Worm (Caenorhabditis elegans) whole organism, L1 larva: ENCODE data around the gene hap-1.
A peak's percentile ranks its signal among the peaks of the same experiment; 100 is the strongest.

Experiments
- aha-1 ChIP-seq: fragments of 150-350 bp; optimal IDR thresholded peaks from 2 replicates; lab custom pipeline; 2014; ENCODE audit warnings: missing biosample characterization, missing genetic modification characterization
- alr-1 ChIP-seq: fragments of 200-800 bp; sonication (Bioruptor generic); optimal IDR thresholded peaks from 2 replicates; lab custom pipeline; 2018; ENCODE audit warnings: borderline replicate concordance, mild to moderate bottlenecking, missing genetic modification characterization, missing compliant biosample characterization
- ama-1 ChIP-seq: fragments of 150-350 bp; optimal IDR thresholded peaks from 2 replicates; lab custom pipeline; 2014
- blmp-1 ChIP-seq: fragments of 150-350 bp; optimal IDR thresholded peaks from 2 replicates; lab custom pipeline; 2014; ENCODE audit warnings: missing biosample characterization, missing genetic modification characterization
- ceh-63 ChIP-seq: fragments of 200-800 bp; sonication (Bioruptor generic); optimal IDR thresholded peaks from 2 replicates; lab custom pipeline; 2018; ENCODE audit warnings: mild to moderate bottlenecking, missing genetic modification characterization, missing compliant biosample characterization
- ceh-8 ChIP-seq: fragments of 200-800 bp; sonication (Bioruptor generic); optimal IDR thresholded peaks from 2 replicates; lab custom pipeline; 2018; ENCODE audit warnings: mild to moderate bottlenecking, missing genetic modification characterization, moderate library complexity, missing compliant biosample characterization
- ceh-82 ChIP-seq, 3 experiments: fragments of 150-350 bp in 1 of 3; sonication (generic microtip) in 2 of 3; optimal IDR thresholded peaks; 2 replicates each; lab custom pipeline; 2014 to 2017; ENCODE audit warnings: missing biosample characterization in 3 of 3, missing genetic modification characterization in 3 of 3
- ceh-88 ChIP-seq: fragments of 200-800 bp; sonication (Bioruptor generic); IDR thresholded peaks from 2 replicates; pipeline ENCODE4 v1.3.6; 2022; ENCODE audit warnings: missing genetic modification characterization, missing compliant biosample characterization
- ceh-90 ChIP-seq: sonication (generic microtip); optimal IDR thresholded peaks from 2 replicates; lab custom pipeline; 2016; ENCODE audit warnings: missing genetic modification characterization, missing compliant biosample characterization
- dsc-1 ChIP-seq: sonication (generic microtip); optimal IDR thresholded peaks from 2 replicates; lab custom pipeline; 2016; ENCODE audit warnings: mild to moderate bottlenecking, missing genetic modification characterization, missing compliant biosample characterization
- efl-1 ChIP-seq, 4 experiments: fragments of 150-350 bp; optimal IDR thresholded peaks in 3 of 4; peaks in 1 of 4; 1 replicate in 1 of 4; 2 replicates in 3 of 4; lab custom pipeline; 2014; ENCODE audit warnings: missing biosample characterization in 2 of 4, missing genetic modification characterization in 2 of 4, missing genetic modification reagents in 2 of 4
- efl-3 ChIP-seq: fragments of 200-800 bp; sonication (Bioruptor generic); optimal IDR thresholded peaks from 2 replicates; lab custom pipeline; 2018; ENCODE audit warnings: mild to moderate bottlenecking, missing genetic modification characterization, missing compliant biosample characterization
- fkh-10 ChIP-seq: sonication (generic microtip); optimal IDR thresholded peaks from 2 replicates; lab custom pipeline; 2017; ENCODE audit warnings: missing biosample characterization, missing genetic modification reagents, missing genetic modification characterization
- fkh-4 ChIP-seq: sonication (generic microtip); optimal IDR thresholded peaks from 2 replicates; lab custom pipeline; 2016; ENCODE audit warnings: missing compliant biosample characterization, missing genetic modification characterization, borderline replicate concordance
- fkh-8 ChIP-seq: sonication (generic microtip); optimal IDR thresholded peaks from 2 replicates; lab custom pipeline; 2016; ENCODE audit warnings: mild to moderate bottlenecking, missing genetic modification characterization, missing compliant biosample characterization
- grh-1 ChIP-seq: fragments of 200-800 bp; sonication (Bioruptor generic); IDR thresholded peaks from 2 replicates; pipeline ENCODE4 v1.3.6; 2022; ENCODE audit warnings: missing genetic modification reagents, missing genetic modification characterization, missing compliant biosample characterization
- hlh-4 ChIP-seq: sonication (generic microtip); optimal IDR thresholded peaks from 2 replicates; lab custom pipeline; 2016; ENCODE audit warnings: mild to moderate bottlenecking, missing genetic modification characterization, missing compliant biosample characterization
- hpl-2 ChIP-seq: fragments of 150-350 bp; optimal IDR thresholded peaks from 2 replicates; lab custom pipeline; 2014; ENCODE audit warnings: missing biosample characterization, missing genetic modification reagents, missing genetic modification characterization
- irx-1 ChIP-seq: sonication (generic microtip); optimal IDR thresholded peaks from 2 replicates; lab custom pipeline; 2016; ENCODE audit warnings: missing genetic modification characterization, missing compliant biosample characterization
- lin-15B ChIP-seq: fragments of 150-350 bp; sonication (generic microtip); optimal IDR thresholded peaks from 3 replicates; lab custom pipeline; 2014; ENCODE audit warnings: missing biosample characterization, missing genetic modification characterization
- lsy-2 ChIP-seq, 2 experiments: fragments of 150-350 bp; optimal IDR thresholded peaks; 2 replicates each; lab custom pipeline; 2014; ENCODE audit warnings: missing biosample characterization in 2 of 2, missing genetic modification characterization in 2 of 2
- mab-9 ChIP-seq: fragments of 200-800 bp; sonication (Bioruptor generic); IDR thresholded peaks from 2 replicates; pipeline ENCODE4 v1.3.6; 2022; ENCODE audit warnings: missing genetic modification reagents, missing genetic modification characterization, missing compliant biosample characterization
- mdl-1 ChIP-seq, 2 experiments: fragments of 150-350 bp; optimal IDR thresholded peaks; 2 replicates each; lab custom pipeline; 2014 to 2017; ENCODE audit warnings: missing biosample characterization in 2 of 2, missing genetic modification characterization in 2 of 2, inconsistent platforms in 1 of 2
- nhr-11 ChIP-seq: fragments of 150-350 bp; optimal IDR thresholded peaks from 2 replicates; lab custom pipeline; 2014; ENCODE audit warnings: missing biosample characterization, missing genetic modification characterization
- nhr-12 ChIP-seq: sonication (generic microtip); optimal IDR thresholded peaks from 2 replicates; lab custom pipeline; 2017; ENCODE audit warnings: missing biosample characterization, missing genetic modification characterization
- nhr-20 ChIP-seq: sonication (generic microtip); optimal IDR thresholded peaks from 2 replicates; lab custom pipeline; 2016; ENCODE audit warnings: mild to moderate bottlenecking, missing genetic modification characterization, missing compliant biosample characterization
- nhr-237 ChIP-seq: fragments of 150-350 bp; optimal IDR thresholded peaks from 2 replicates; lab custom pipeline; 2014; ENCODE audit warnings: missing biosample characterization, missing genetic modification characterization
- nhr-28 ChIP-seq: fragments of 150-350 bp; optimal IDR thresholded peaks from 2 replicates; lab custom pipeline; 2014; ENCODE audit warnings: missing biosample characterization, missing genetic modification characterization
- nhr-47 ChIP-seq: sonication (generic microtip); optimal IDR thresholded peaks from 2 replicates; lab custom pipeline; 2016; ENCODE audit warnings: mild to moderate bottlenecking, missing genetic modification characterization, moderate library complexity, missing compliant biosample characterization
- nhr-71 ChIP-seq: sonication (generic microtip); optimal IDR thresholded peaks from 2 replicates; lab custom pipeline; 2016; ENCODE audit warnings: mild to moderate bottlenecking, missing genetic modification characterization, moderate library complexity, missing compliant biosample characterization
- nhr-76 ChIP-seq: sonication (generic microtip); optimal IDR thresholded peaks from 2 replicates; lab custom pipeline; 2017; ENCODE audit warnings: missing biosample characterization, missing genetic modification characterization
- nhr-77 ChIP-seq: fragments of 150-350 bp; optimal IDR thresholded peaks from 2 replicates; lab custom pipeline; 2014; ENCODE audit warnings: missing biosample characterization, missing genetic modification characterization
- nhr-84 ChIP-seq: sonication (generic microtip); optimal IDR thresholded peaks from 2 replicates; lab custom pipeline; 2017; ENCODE audit warnings: missing biosample characterization, missing genetic modification characterization
- pag-3 ChIP-seq: sonication (generic microtip); optimal IDR thresholded peaks from 2 replicates; lab custom pipeline; 2017; ENCODE audit warnings: missing genetic modification characterization, mild to moderate bottlenecking, missing compliant biosample characterization, antibody characterized with exemption, borderline replicate concordance; ENCODE audit not compliant: insufficient read depth
- pqm-1 ChIP-seq: sonication (generic microtip); optimal IDR thresholded peaks from 3 replicates; lab custom pipeline; 2017; ENCODE audit warnings: missing biosample characterization, missing genetic modification characterization
- rnt-1 ChIP-seq: sonication (generic microtip); optimal IDR thresholded peaks from 2 replicates; lab custom pipeline; 2016; ENCODE audit warnings: mild to moderate bottlenecking, missing genetic modification characterization, moderate library complexity, missing compliant biosample characterization
- sox-4 ChIP-seq: sonication (generic microtip); optimal IDR thresholded peaks from 2 replicates; lab custom pipeline; 2016; ENCODE audit warnings: missing genetic modification characterization, missing compliant biosample characterization
- sup-37 ChIP-seq: fragments of 200-800 bp; sonication (Bioruptor generic); optimal IDR thresholded peaks from 2 replicates; lab custom pipeline; 2018; ENCODE audit warnings: mild to moderate bottlenecking, missing genetic modification characterization, missing compliant biosample characterization
- swsn-7 ChIP-seq: sonication (generic microtip); optimal IDR thresholded peaks from 2 replicates; lab custom pipeline; 2016; ENCODE audit warnings: missing genetic modification characterization, missing compliant biosample characterization
- tbx-2 ChIP-seq: sonication (generic microtip); optimal IDR thresholded peaks from 2 replicates; lab custom pipeline; 2016; ENCODE audit warnings: missing genetic modification characterization, missing compliant biosample characterization
- tlp-1 ChIP-seq: fragments of 150-350 bp; optimal IDR thresholded peaks from 2 replicates; lab custom pipeline; 2014; ENCODE audit warnings: missing biosample characterization, missing genetic modification characterization
- unc-30 ChIP-seq: sonication (generic microtip); optimal IDR thresholded peaks from 2 replicates; lab custom pipeline; 2017; ENCODE audit warnings: missing biosample characterization, missing genetic modification characterization
- unc-86 ChIP-seq: sonication (generic microtip); optimal IDR thresholded peaks from 2 replicates; lab custom pipeline; 2016; ENCODE audit warnings: missing genetic modification characterization, missing compliant biosample characterization
- vab-15 ChIP-seq: sonication (generic microtip); optimal IDR thresholded peaks from 2 replicates; lab custom pipeline; 2017; ENCODE audit warnings: missing genotype, mild to moderate bottlenecking, missing genetic modification characterization, missing compliant biosample characterization
- xbp-1 ChIP-seq: sonication (generic microtip); optimal IDR thresholded peaks from 2 replicates; lab custom pipeline; 2016; ENCODE audit warnings: missing genetic modification characterization, missing compliant biosample characterization
- ztf-11 ChIP-seq, 2 experiments: sonication (generic microtip); optimal IDR thresholded peaks; 2 replicates each; lab custom pipeline; 2016 to 2017; ENCODE audit warnings: missing genetic modification characterization in 2 of 2, missing biosample characterization in 1 of 2, missing compliant biosample characterization in 1 of 2
- ztf-4 ChIP-seq: fragments of 150-350 bp; optimal IDR thresholded peaks from 2 replicates; lab custom pipeline; 2014; ENCODE audit warnings: missing biosample characterization, missing genetic modification characterization

The hap-1 gene

ce11 chrIII:5274715-5275355 lies 11.1 kb downstream of the hap-1 start, which contains the start of the genes daf-41 and toc-1 (continued):
- TF ChIP-seq tlp-1 (tag; lab: Kevin White, UChicago) (no peak), efl-3 (no peak), nhr-11 (tag; lab: Kevin White, UChicago) (no peak), pqm-1 (tag; lab: Kevin White, UChicago) (no peak), nhr-12 (tag; lab: Kevin White, UChicago) (no peak), nhr-20 (tag; lab: Kevin White, UChicago) (peak; percentile 31), unc-86 (tag; lab: Kevin White, UChicago) (no peak), ztf-11 (tag; optimal IDR thresholded peaks at IDR 0.05; lab: Kevin White, UChicago) (no peak), xbp-1 (peak; percentile 40), vab-15 (tag; lab: Kevin White, UChicago) (no peak), ceh-8 (GFP tag; lab: Kevin White, UChicago) (peak; percentile 16), nhr-84 (tag; lab: Kevin White, UChicago) (no peak), ztf-4 (tag; lab: Kevin White, UChicago) (no peak), mdl-1 (tag; optimal IDR thresholded peaks at IDR 0.05; lab: Kevin White, UChicago) (peak in 1 of 2 experiments; percentile 24), nhr-237 (tag; lab: Kevin White, UChicago) (no peak), blmp-1 (tag; lab: Kevin White, UChicago) (peak; percentile 72), lsy-2 (tag; optimal IDR thresholded peaks at IDR 0.05; lab: Kevin White, UChicago) (peak; percentile 69 to 73), nhr-77 (no peak), irx-1 (tag; lab: Kevin White, UChicago) (no peak), nhr-28 (tag; lab: Kevin White, UChicago) (no peak), pag-3 (tag; lab: Kevin White, UChicago) (no peak), ceh-82 (tag; optimal IDR thresholded peaks at IDR 0.05; lab: Kevin White, UChicago) (peak in 1 of 3 experiments; percentile 12), ama-1 (lab: Kevin White, UChicago) (no peak), mab-9 (GFP tag; lab: Robert Waterston, UW) (no peak), nhr-76 (tag; lab: Kevin White, UChicago) (no peak), ceh-88 (GFP tag; lab: Robert Waterston, UW) (no peak), lin-15B (tag; lab: Kevin White, UChicago) (peak; percentile 10), aha-1 (tag; lab: Kevin White, UChicago) (no peak), dsc-1 (tag; lab: Kevin White, UChicago) (peak; percentile 63), fkh-8 (tag; lab: Kevin White, UChicago) (peak; percentile 81), fkh-10 (GFP tag; lab: Kevin White, UChicago) (no peak), hlh-4 (tag; lab: Kevin White, UChicago) (no peak), swsn-7 (tag; lab: Kevin White, UChicago) (peak; percentile 44)
- TF ChIP-seq, all 84 proteins: peak for 31

- TF ChIP-seq irx-1 (tag; lab: Kevin White, UChicago) (no peak), nhr-77 (no peak), fkh-10 (GFP tag; lab: Kevin White, UChicago) (no peak), grh-1 (GFP tag; lab: Robert Waterston, UW) (no peak)
Measured at ce11 chrIII:5277740-5278139, 14.0 kb downstream of the hap-1 start, which contains the start of gene clk-1. TSS of gene clk-1 (plus strand) at chrIII:5277894.

DNA sequence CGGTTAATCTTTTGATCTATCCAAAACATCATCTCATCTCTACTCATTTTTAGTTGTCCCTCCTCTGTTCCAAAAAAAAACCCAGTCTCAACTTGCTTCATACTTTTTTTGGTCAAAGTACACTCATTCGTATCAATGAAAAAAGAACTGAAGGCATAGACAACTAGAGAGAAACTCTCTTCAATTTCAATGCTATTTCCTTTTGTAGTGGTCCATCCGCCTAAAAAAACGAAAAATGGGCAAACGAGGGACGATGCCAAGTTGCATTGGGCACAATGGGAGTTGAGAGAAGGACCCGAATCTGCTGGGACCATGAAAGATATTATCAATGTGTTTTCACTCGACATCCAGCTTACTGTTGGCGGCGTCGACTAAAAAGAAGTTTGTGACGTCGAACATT lies 16.5 kb downstream of the hap-1 start:
- TF ChIP-seq hpl-2 (GFP tag; lab: Kevin White, UChicago): no peak
- TF ChIP-seq nhr-71 (tag; lab: Kevin White, UChicago): peak; percentile 32
- TF ChIP-seq fkh-8 (tag; lab: Kevin White, UChicago): no peak
- TF ChIP-seq ceh-90 (tag; lab: Kevin White, UChicago): no peak
- TF ChIP-seq fkh-4: no peak
- no peak for TF ChIP-seq vab-15 (tag; lab: Kevin White, UChicago)
- TF ChIP-seq alr-1: no peak
- TF ChIP-seq unc-30 (tag; lab: Kevin White, UChicago): no peak
- no peak for TF ChIP-seq ceh-8 (GFP tag; lab: Kevin White, UChicago)
- peak; percentile 5 for TF ChIP-seq tbx-2 (tag; lab: Kevin White, UChicago)
- peak in 1 of 2 experiments; percentile 35 for TF ChIP-seq lsy-2 (tag; optimal IDR thresholded peaks at IDR 0.05; lab: Kevin White, UChicago)
- TF ChIP-seq xbp-1: no peak
- TF ChIP-seq efl-3: no peak
- peak in 1 of 3 experiments; percentile 35 for TF ChIP-seq ceh-82 (tag; optimal IDR thresholded peaks at IDR 0.05; lab: Kevin White, UChicago)
- no peak for TF ChIP-seq nhr-47 (tag; lab: Kevin White, UChicago)
- TF ChIP-seq efl-1 (optimal IDR thresholded peaks at IDR 0.05; lab: Kevin White, UChicago): peak; percentile 38 to 61
- peak in 1 of 2 experiments; percentile 92 for TF ChIP-seq efl-1 (GFP tag; optimal IDR thresholded peaks at IDR 0.05 in 1 of 2; lab: Kevin White, UChicago)
- no peak for TF ChIP-seq aha-1 (tag; lab: Kevin White, UChicago)
- TF ChIP-seq ceh-88 (GFP tag; lab: Robert Waterston, UW): no peak
- no peak for TF ChIP-seq nhr-84 (tag; lab: Kevin White, UChicago)
- no peak for TF ChIP-seq sup-37
- no peak for TF ChIP-seq sox-4
- no peak for TF ChIP-seq ceh-63 (GFP tag; lab: Kevin White, UChicago)
- TF ChIP-seq rnt-1 (tag; lab: Kevin White, UChicago): no peak
